Worm (Caenorhabditis elegans): ENCODE results near the gene pdi-1.

DNA sequence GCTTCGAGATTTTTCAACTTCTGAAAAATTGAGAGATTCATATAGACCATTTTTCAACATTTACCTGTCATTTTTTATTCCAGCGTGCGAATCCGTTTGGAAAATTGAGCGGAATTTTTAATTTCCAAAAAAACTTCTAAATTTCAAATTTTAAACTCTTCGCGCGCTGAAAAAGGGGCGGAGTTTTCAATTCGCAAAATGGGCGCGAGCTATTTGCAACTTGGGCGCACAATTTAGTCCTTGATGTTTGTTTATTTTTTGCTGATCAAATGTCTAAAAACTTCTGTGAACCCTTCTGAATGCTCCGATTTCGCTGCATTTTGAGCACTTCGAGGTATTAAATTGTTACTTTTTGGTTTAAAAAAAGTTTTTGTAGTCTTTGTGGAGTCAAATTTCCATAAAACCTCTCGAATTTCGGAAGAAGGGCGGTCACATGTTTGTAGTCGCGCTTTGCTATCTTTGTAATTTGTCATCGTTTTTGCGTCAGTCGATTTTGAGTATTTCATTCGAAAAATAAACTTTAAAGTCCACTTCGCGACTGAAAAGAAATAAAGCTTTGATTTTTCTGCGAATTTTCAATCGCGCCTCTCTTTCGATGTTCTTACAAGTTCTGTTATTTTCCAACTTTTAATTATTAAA, 50.5 kb downstream of the pdi-1 start, which contains the start of the genes madf-8 and gsr-1:
- TF ChIP-seq unc-39 (tag; optimal IDR thresholded peaks at IDR 0.05) (no peak), nhr-41 (GFP tag; IDR thresholded peaks at IDR 0.05) (no peak), R02D3.7 (tag; optimal IDR thresholded peaks at IDR 0.05) (no peak), hmg-1.1 (GFP tag; IDR thresholded peaks at IDR 0.05) (no peak), snpc-4 (tag; optimal IDR thresholded peaks at IDR 0.05) (no peak), pqm-1 (tag; optimal IDR thresholded peaks at IDR 0.05) (no peak), ztf-11 (tag; optimal IDR thresholded peaks at IDR 0.05) (no peak), fos-1 (tag; optimal IDR thresholded peaks at IDR 0.05) (no peak), pha-4 (GFP tag; IDR thresholded peaks at IDR 0.05) (no peak), pha-4 (tag; optimal IDR thresholded peaks at IDR 0.05) (no peak), F26F4.8 (GFP tag; conservative IDR thresholded peaks at IDR 0.05) (no peak), Y48G9A.11 (GFP tag; IDR thresholded peaks at IDR 0.05) (no peak), ama-1 (optimal IDR thresholded peaks at IDR 0.05) (no peak), nhr-28 (tag; optimal IDR thresholded peaks at IDR 0.05) (peak; percentile 90)

All from whole organism, L4 larva.